Worm (Caenorhabditis elegans) whole organism, young adult: Measurements from ENCODE around the gene wrt-3.

Experiments
- C17E4.6 ChIP-seq: fragments of 200-800 bp; sonication (Bioruptor generic); IDR thresholded peaks from 2 replicates; pipeline ENCODE4 v1.3.6; 2022; ENCODE audit warnings: missing genetic modification reagents, missing genetic modification characterization, missing compliant biosample characterization
- let-526 ChIP-seq: fragments of 200-800 bp; sonication (Bioruptor generic); IDR thresholded peaks from 2 replicates; pipeline ENCODE4 v1.3.6; 2022; ENCODE audit warnings: missing genetic modification reagents, missing genetic modification characterization, missing compliant biosample characterization
- pha-4 ChIP-seq: fragments of 150-350 bp; sonication (generic microtip); optimal IDR thresholded peaks from 2 replicates; lab custom pipeline; 2014; ENCODE audit warnings: missing biosample characterization, missing genetic modification reagents, missing genetic modification characterization
- snpc-3.4 ChIP-seq: sonication (generic microtip); optimal IDR thresholded peaks from 2 replicates; lab custom pipeline; 2017; ENCODE audit warnings: missing genetic modification characterization, mild to moderate bottlenecking, missing compliant biosample characterization, antibody characterized with exemption, moderate library complexity, missing genotype, missing genetic modification reagents

- TF ChIP-seq snpc-3.4 (tag; lab: Kevin White, UChicago) (no peak), pha-4 (tag; lab: Kevin White, UChicago) (no peak), C17E4.6 (GFP tag; lab: Robert Waterston, UW) (no peak), let-526 (no peak)
Observed at ce11 chrIV:9447209-9447608, 30.0 kb downstream of the wrt-3 start, which contains the start of gene hsp-12.6.
